Worm (Caenorhabditis elegans): Measurements from ENCODE around the gene C14B1.2.

C14B1.2 gene

DNA sequence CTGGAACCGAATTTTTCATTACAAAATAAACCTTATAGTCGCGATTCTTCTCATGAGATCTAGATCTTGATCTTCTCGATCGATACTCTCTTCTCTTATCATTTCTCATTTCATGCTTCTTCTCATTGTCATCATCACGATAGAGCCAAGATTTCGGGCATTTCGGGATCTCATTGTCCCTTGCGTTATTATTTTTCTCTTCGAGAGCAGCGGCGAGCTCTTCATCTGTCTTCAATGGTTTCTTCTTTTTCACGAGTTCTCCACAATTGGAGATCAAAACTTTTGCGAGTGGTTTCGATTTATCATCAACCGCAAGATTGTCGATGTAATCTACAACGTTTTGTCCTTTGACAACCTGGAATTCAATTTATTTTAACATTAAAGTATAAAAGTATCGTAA is 3.7 kb upstream of the C14B1.2 start:
- TF ChIP-seq unc-62 (GFP tag; optimal IDR thresholded peaks at IDR 0.05): no peak

DNA sequence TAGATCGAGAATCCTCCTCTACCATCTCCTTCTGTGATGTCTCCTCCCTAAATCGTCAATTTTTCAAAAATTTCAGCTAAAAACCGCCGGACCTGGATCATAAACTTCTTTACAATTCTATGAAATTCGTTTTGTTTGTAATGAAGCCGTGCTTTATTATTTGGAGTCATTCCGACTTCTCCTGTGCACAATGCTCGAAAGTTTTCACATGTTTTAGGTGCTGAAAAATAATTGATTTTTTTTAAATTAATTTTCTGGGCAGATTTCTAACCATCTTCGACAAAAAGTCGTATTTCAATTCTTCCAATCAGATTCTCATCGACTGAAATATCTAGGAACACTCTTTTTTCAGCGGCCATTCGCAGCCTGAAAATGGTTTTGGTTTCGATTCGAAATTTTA is 2.8 kb upstream of the C14B1.2 start, which contains the start of gene cyn-9:
TSS of gene cyn-9 (minus strand) at position 366 of the 400 bp plus-strand sequence.
- TF ChIP-seq unc-62 (GFP tag; optimal IDR thresholded peaks at IDR 0.05): no peak

- TF ChIP-seq unc-62 (GFP tag; optimal IDR thresholded peaks at IDR 0.05): no peak
These were observed 1.3 kb downstream of the C14B1.2 start, which contains the start of gene C14B1.3 for ce11 chrIII:3703397-3703796. Gene C14B1.3, plus strand, starts transcription at chrIII:3703564.

DNA sequence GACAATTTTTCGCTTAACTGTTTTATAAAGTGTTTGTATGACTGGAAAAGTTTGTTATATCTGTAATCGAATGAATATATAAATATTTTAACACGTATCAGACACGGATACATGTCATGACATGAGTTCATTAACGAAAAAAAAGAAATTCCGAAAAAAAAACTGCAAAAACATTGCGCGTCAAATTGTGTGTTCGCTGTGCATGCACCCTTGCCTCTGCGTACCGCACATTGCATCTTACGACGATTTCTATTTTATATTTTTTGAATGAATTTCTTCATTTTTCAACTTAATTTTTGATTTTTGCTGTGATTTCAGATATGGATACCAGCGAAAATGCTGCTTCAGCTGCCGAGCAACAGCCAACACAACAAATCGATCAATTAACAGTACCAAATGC is 2.9 kb downstream of the C14B1.2 start, which contains the start of gene wdr-5.1:
TSS of gene wdr-5.1 (plus strand) at position 319 of the 400 bp plus-strand sequence.
- no peak for TF ChIP-seq unc-62 (GFP tag; optimal IDR thresholded peaks at IDR 0.05)

- no peak for TF ChIP-seq unc-62 (GFP tag; optimal IDR thresholded peaks at IDR 0.05)
These were observed 4.5 kb downstream of the C14B1.2 start, which contains the start of gene dph-1 for ce11 chrIII:3706586-3706985. Gene dph-1, plus strand, starts transcription at chrIII:3706886.

- TF ChIP-seq unc-62 (GFP tag; optimal IDR thresholded peaks at IDR 0.05): no peak
These were observed 7.0 kb downstream of the C14B1.2 start, which contains the start of gene alkb-8 for ce11 chrIII:3709030-3709429. Gene alkb-8, plus strand, starts transcription at chrIII:3709330.

DNA sequence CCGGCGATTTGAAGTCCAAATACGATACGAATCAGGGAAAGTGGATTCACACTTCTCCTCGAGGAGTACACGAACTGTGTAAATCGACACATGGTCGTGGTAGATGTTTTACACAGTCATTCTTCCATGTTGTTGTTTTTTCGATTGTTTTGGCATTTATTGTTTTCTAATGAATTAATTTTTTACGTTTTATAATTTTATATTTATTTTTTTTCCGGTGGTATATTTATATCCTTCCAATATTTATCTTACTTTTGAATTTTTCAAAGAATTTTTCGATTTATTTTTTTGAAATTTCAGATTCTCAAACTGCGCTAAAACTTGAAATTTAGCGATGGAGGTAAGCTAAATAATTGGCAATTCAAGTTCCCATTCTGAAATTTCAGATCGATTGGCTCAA is 11.1 kb downstream of the C14B1.2 start, which contains the start of gene nrde-1:
TSS of gene nrde-1 (plus strand) at position 301 of the 400 bp plus-strand sequence.
- TF ChIP-seq unc-62 (GFP tag; optimal IDR thresholded peaks at IDR 0.05): no peak

DNA sequence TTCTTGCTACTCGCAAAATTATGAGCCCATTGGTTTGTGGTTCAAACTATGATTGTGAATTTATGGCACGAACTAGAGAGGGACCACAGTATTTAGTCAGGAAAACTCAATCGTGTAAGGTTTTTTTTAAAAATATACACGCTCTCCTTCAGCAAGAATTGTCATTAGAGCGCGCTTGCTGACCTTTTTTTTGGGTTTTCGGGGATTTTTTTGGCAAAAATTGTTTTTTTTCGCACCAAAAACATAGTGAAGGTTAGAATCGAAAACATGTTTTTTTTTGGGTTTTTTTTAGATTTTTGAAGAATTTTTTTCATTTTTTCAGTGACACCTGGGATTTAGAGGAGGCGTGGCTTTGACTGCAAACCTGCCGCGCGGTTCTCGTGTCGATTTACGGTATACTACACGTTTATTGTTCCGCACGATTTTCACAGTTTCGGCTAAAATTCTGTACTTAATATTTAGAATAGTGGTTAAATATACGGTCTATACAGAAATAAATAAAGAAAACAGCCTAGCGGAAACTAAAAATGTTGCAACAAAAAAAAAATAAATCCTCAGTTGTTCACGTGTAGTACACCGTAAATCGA is 14.1 kb downstream of the C14B1.2 start:
- TF ChIP-seq unc-62 (GFP tag; optimal IDR thresholded peaks at IDR 0.05): no peak

ce11 chrIII:3719564-3719963 is 17.5 kb downstream of the C14B1.2 start, which contains the start of gene C14B1.8:
Gene C14B1.8, minus strand, starts transcription at chrIII:3719680.
- TF ChIP-seq unc-62 (GFP tag; optimal IDR thresholded peaks at IDR 0.05): no peak

DNA sequence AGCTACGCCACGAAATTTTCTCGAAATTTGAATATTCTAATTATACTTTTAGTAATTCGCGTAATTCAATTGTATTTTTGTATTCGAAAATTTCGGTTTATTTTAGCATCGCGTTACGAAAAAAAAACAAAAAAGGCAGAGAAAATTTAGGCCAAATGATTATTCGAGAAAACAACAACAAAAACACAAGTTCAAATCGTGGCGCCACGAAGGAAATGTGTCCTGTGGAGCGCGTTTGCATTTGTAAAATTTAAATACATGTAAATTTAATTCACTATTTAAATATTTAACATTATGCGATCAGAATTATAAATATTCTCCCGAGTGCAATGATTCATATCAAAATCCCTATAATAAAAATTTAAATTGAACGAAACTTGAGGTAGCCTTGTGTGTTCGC is 21.7 kb downstream of the C14B1.2 start:
- TF ChIP-seq unc-62 (GFP tag; optimal IDR thresholded peaks at IDR 0.05): no peak

- TF ChIP-seq unc-62 (GFP tag; optimal IDR thresholded peaks at IDR 0.05): no peak
These were observed 22.8 kb downstream of the C14B1.2 start, which contains the start of gene C14B1.12 for ce11 chrIII:3724880-3725279. Gene C14B1.12, minus strand, starts transcription at chrIII:3724980.

- TF ChIP-seq unc-62 (GFP tag; optimal IDR thresholded peaks at IDR 0.05): no peak
These were observed 24.4 kb downstream of the C14B1.2 start, which contains the start of gene gldi-5 for ce11 chrIII:3726443-3726842. Gene gldi-5, minus strand, starts transcription at chrIII:3726500.

DNA sequence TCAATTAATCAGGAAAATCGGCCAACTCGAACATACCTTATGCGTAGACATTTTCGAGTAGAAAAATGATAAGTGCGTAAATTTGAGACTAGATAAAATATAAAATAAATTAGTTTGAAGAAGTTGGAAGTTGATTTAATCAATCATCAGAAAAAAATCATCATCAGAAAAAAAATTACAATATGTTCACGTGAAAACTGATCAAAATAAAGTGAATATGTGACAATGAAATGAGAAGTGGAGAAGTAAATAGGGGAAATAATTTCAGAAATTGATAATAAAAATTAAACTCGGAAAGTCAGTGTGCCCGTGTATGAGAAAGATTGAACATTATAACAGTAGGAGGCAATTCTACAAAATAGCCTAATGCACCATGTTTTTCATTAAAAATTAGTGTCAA is 27.5 kb downstream of the C14B1.2 start, which contains the start of gene F34D10.9:
TSS of gene F34D10.9 (minus strand) at position 101 of the 400 bp plus-strand sequence.
- no peak for TF ChIP-seq unc-62 (GFP tag; optimal IDR thresholded peaks at IDR 0.05)

DNA sequence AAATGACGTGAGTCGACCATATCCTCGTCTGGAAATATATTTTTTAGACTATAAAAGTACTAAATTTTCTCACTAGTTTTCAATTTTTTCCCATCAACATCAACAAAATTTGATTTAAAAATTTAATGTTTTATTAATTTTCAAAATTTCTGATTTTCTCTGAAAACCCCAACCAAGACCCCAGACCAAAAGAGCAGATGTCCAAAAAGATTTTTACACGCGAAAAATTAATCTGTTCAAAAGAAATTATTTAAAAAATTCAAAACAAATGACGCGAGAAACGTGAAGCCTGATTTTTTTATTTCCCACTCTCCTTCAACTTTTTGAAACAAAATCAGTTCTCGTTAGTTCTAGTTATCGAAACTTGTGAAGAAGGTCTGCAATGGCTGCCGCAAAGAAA is 28.4 kb downstream of the C14B1.2 start, which contains the start of gene F34D10.8:
TSS of gene F34D10.8 (plus strand) at position 301 of the 400 bp plus-strand sequence.
- no peak for TF ChIP-seq unc-62 (GFP tag; optimal IDR thresholded peaks at IDR 0.05)

DNA sequence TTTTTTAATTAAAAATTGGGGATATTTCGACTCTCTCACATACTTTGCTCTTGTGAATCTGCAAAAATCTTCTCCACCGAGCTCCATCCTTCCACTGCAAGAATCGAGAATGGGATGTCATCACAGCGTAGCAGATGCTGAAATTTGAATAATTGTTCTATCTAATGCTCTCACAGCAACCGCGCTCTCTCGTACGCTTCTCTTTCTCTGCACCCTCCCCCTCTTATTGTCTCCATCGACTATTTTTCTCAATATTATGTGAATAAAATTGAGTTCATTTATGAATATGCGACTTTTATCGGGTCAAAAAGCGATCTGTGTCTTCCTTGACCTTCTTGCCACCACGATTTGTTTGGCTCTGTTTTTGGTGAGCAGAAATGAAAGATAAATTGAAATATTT is 31.9 kb downstream of the C14B1.2 start, which contains the start of gene F34D10.3:
TSS of gene F34D10.3 (plus strand) at position 249 of the 400 bp plus-strand sequence.
- TF ChIP-seq unc-62 (GFP tag; optimal IDR thresholded peaks at IDR 0.05): no peak

- no peak for TF ChIP-seq unc-62 (GFP tag; optimal IDR thresholded peaks at IDR 0.05)
These were observed 32.9 kb downstream of the C14B1.2 start, which contains the start of gene evl-18 for ce11 chrIII:3734990-3735389. Gene evl-18, minus strand, starts transcription at chrIII:3735039.

Data from whole organism, dauer.